Worm (Caenorhabditis elegans) whole organism, mixed stage, embryonic: ENCODE results near the gene F35C8.8.

Experiments
- M03D4.4 ChIP-seq: sonication (generic microtip); optimal IDR thresholded peaks from 2 replicates; lab custom pipeline; 2017; ENCODE audit warnings: mild to moderate bottlenecking, missing genetic modification characterization, missing compliant biosample characterization
- bed-3 ChIP-seq: fragments of 200-800 bp; sonication (Bioruptor generic); optimal IDR thresholded peaks from 3 replicates; lab custom pipeline; 2018; ENCODE audit warnings: mild to moderate bottlenecking, missing genetic modification characterization, moderate library complexity, missing compliant biosample characterization
- blmp-1 ChIP-seq: fragments of 150-350 bp; optimal IDR thresholded peaks from 2 replicates; lab custom pipeline; 2014; ENCODE audit warnings: missing biosample characterization, missing genetic modification characterization
- ceh-39 ChIP-seq: fragments of 150-350 bp; optimal IDR thresholded peaks from 2 replicates; lab custom pipeline; 2014; ENCODE audit warnings: missing biosample characterization, missing genetic modification characterization
- ceh-83 ChIP-seq: fragments of 200-800 bp; sonication (Bioruptor generic); optimal IDR thresholded peaks from 2 replicates; lab custom pipeline; 2018; ENCODE audit warnings: mild to moderate bottlenecking, missing genetic modification characterization, missing compliant biosample characterization
- ces-1 ChIP-seq: fragments of 150-350 bp; optimal IDR thresholded peaks from 2 replicates; lab custom pipeline; 2014; ENCODE audit warnings: missing biosample characterization, missing genetic modification reagents, missing genetic modification characterization
- cnd-1 ChIP-seq: fragments of 200-800 bp; sonication (Bioruptor generic); optimal IDR thresholded peaks from 2 replicates; lab custom pipeline; 2018; ENCODE audit warnings: mild to moderate bottlenecking, missing genetic modification characterization, missing compliant biosample characterization
- drap-1 ChIP-seq: fragments of 200-800 bp; sonication (Bioruptor generic); optimal IDR thresholded peaks from 3 replicates; lab custom pipeline; 2018; ENCODE audit warnings: mild to moderate bottlenecking, missing genetic modification characterization, missing compliant biosample characterization
- elt-1 ChIP-seq: sonication (generic microtip); optimal IDR thresholded peaks from 2 replicates; lab custom pipeline; 2017; ENCODE audit warnings: missing genetic modification characterization, mild to moderate bottlenecking, missing compliant biosample characterization, antibody characterized with exemption, moderate library complexity, borderline replicate concordance; ENCODE audit not compliant: insufficient read depth
- elt-3 ChIP-seq: fragments of 150-350 bp; optimal IDR thresholded peaks from 2 replicates; lab custom pipeline; 2014; ENCODE audit warnings: missing biosample characterization, missing genetic modification characterization
- ham-2 ChIP-seq: fragments of 200-800 bp; sonication (Bioruptor generic); optimal IDR thresholded peaks from 2 replicates; lab custom pipeline; 2018; ENCODE audit warnings: mild to moderate bottlenecking, missing genetic modification characterization, missing compliant biosample characterization
- hlh-1 ChIP-seq: fragments of 150-350 bp; optimal IDR thresholded peaks from 2 replicates; lab custom pipeline; 2014; ENCODE audit warnings: missing biosample characterization, missing genetic modification reagents, missing genetic modification characterization
- lin-13 ChIP-seq: fragments of 150-350 bp; optimal IDR thresholded peaks from 2 replicates; lab custom pipeline; 2014; ENCODE audit warnings: missing biosample characterization, missing genetic modification characterization
- lin-32 ChIP-seq: fragments of 200-800 bp; sonication (Bioruptor generic); optimal IDR thresholded peaks from 2 replicates; lab custom pipeline; 2018; ENCODE audit warnings: mild to moderate bottlenecking, missing genetic modification characterization, missing compliant biosample characterization
- lsy-2 ChIP-seq: fragments of 150-350 bp; optimal IDR thresholded peaks from 2 replicates; lab custom pipeline; 2014; ENCODE audit warnings: missing biosample characterization, missing genetic modification characterization
- mab-5 ChIP-seq: fragments of 150-350 bp; optimal IDR thresholded peaks from 2 replicates; lab custom pipeline; 2014; ENCODE audit warnings: missing biosample characterization, missing genetic modification characterization
- mep-1 ChIP-seq: fragments of 150-350 bp; optimal IDR thresholded peaks from 2 replicates; lab custom pipeline; 2017; ENCODE audit warnings: missing biosample characterization, missing genetic modification reagents, missing genetic modification characterization, inconsistent platforms
- mls-2 ChIP-seq: sonication (generic microtip); optimal IDR thresholded peaks from 2 replicates; lab custom pipeline; 2016; ENCODE audit warnings: mild to moderate bottlenecking, missing genetic modification characterization, moderate library complexity, missing compliant biosample characterization
- nhr-12 ChIP-seq: fragments of 150-350 bp; optimal IDR thresholded peaks from 2 replicates; lab custom pipeline; 2014; ENCODE audit warnings: missing biosample characterization, missing genetic modification characterization
- nhr-2 ChIP-seq: fragments of 150-350 bp; optimal IDR thresholded peaks from 2 replicates; lab custom pipeline; 2014; ENCODE audit warnings: missing biosample characterization, missing genetic modification characterization
- nhr-237 ChIP-seq: fragments of 150-350 bp; optimal IDR thresholded peaks from 2 replicates; lab custom pipeline; 2014; ENCODE audit warnings: missing biosample characterization, missing genetic modification characterization
- nhr-76 ChIP-seq: sonication (generic microtip); optimal IDR thresholded peaks from 2 replicates; lab custom pipeline; 2017; ENCODE audit warnings: missing biosample characterization, missing genetic modification characterization
- sem-2 ChIP-seq: fragments of 200-800 bp; sonication (Bioruptor generic); optimal IDR thresholded peaks from 2 replicates; lab custom pipeline; 2018; ENCODE audit warnings: mild to moderate bottlenecking, missing genetic modification characterization, missing compliant biosample characterization
- snpc-4 ChIP-seq: fragments of 150-350 bp; optimal IDR thresholded peaks from 2 replicates; lab custom pipeline; 2014; ENCODE audit warnings: missing biosample characterization, missing genetic modification characterization
- sptf-1 ChIP-seq: sonication (generic microtip); optimal IDR thresholded peaks from 2 replicates; lab custom pipeline; 2017; ENCODE audit warnings: mild to moderate bottlenecking, missing genetic modification characterization, moderate library complexity, missing compliant biosample characterization
- tbx-8 ChIP-seq: fragments of 200-800 bp; sonication (Bioruptor generic); optimal IDR thresholded peaks from 2 replicates; lab custom pipeline; 2018; ENCODE audit warnings: mild to moderate bottlenecking, missing genetic modification characterization, moderate library complexity, missing compliant biosample characterization
- unc-120 ChIP-seq: sonication (generic microtip); optimal IDR thresholded peaks from 2 replicates; lab custom pipeline; 2017; ENCODE audit warnings: missing genetic modification characterization, missing compliant biosample characterization; ENCODE audit not compliant: poor library complexity, severe bottlenecking
- unc-39 ChIP-seq: fragments of 150-350 bp; optimal IDR thresholded peaks from 2 replicates; lab custom pipeline; 2014; ENCODE audit warnings: missing biosample characterization, missing genetic modification characterization
- unc-62 ChIP-seq: fragments of 150-350 bp; optimal IDR thresholded peaks from 2 replicates; lab custom pipeline; 2014; ENCODE audit warnings: missing biosample characterization, missing genetic modification reagents, missing genetic modification characterization
- zip-8 ChIP-seq: fragments of 150-350 bp; optimal IDR thresholded peaks from 2 replicates; lab custom pipeline; 2014; ENCODE audit warnings: missing biosample characterization, missing genetic modification characterization
- ztf-11 ChIP-seq: fragments of 150-350 bp; optimal IDR thresholded peaks from 2 replicates; lab custom pipeline; 2014; ENCODE audit warnings: missing biosample characterization, missing genetic modification characterization

F35C8.8 gene

DNA sequence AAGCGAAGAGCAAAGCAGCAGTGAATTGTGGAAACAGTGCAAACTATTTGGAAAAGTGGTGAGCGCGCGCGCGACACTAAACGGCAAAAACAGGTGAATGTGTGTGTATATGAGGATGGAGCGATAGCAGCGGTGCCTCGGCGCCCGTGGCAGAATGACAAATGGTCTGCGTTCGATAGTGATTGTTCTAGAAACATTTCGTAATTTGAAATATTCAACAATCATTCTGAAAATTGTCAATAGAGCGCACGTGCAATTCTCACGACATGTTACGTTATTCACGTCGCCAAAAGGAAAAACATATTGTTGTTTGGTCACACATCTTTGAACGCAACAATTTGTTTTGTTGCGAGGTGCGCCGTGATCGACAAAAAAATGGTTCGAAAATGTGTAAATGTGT lies 17.2 kb downstream of the F35C8.8 start:
- TF ChIP-seq nhr-2 (tag; lab: Kevin White, UChicago) = no peak
- TF ChIP-seq elt-1 (tag; lab: Kevin White, UChicago) = no peak

DNA sequence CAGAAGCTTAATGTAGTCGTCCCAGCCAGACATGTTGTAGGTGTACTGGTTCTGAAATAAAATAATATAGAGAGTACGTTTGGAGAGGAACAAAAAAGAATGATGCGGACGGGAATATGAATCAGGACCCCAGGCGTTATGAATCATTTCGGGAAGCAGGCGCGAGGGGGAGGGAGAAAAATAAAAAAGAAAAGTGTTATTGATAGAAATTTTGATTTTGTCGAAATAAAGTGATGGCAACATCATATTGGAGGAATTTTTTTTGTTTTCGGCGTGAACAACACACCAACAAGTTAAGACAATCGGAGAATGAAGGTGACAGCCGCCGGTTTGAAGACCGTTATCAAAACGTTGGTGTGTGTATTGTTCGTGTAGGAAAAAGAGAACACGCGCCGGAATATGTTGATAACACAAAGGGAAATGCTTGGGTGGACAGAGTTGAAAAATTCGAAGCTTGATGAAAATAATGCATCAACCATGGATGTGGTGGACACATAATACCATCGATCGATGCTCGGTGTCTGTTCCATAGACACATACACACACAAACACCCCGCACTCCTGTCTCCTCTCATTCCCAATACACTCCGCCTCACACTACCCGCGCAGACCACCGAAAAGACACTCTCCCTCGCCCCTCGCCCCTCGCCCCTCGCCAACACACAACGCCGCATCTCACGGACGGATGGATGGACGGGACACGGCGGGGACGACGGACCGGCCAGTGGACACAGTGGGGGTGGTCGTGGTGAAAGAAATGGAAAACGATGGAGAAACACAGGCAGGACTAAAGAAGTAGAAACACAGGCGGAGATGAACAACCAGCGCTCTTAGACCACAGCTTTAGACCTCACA lies 18.2 kb downstream of the F35C8.8 start, which contains the start of gene pfn-2:
pfn-2 (minus strand) TSS at position 51 of the 855 bp plus-strand sequence.
- no peak for TF ChIP-seq unc-39 (tag; lab: Kevin White, UChicago)
- TF ChIP-seq M03D4.4 (tag; lab: Kevin White, UChicago) = peak; percentile 68
- no peak for TF ChIP-seq hlh-1 (tag; lab: Kevin White, UChicago)
- TF ChIP-seq nhr-76 (tag; lab: Kevin White, UChicago) = no peak
- TF ChIP-seq blmp-1 (tag; lab: Kevin White, UChicago) = no peak
- peak; percentile 74 for TF ChIP-seq sptf-1 (tag; lab: Kevin White, UChicago)
- TF ChIP-seq unc-120 (tag; lab: Kevin White, UChicago) = no peak
- no peak for TF ChIP-seq nhr-12
- TF ChIP-seq mls-2 = peak; percentile 75
- peak; percentile 42 for TF ChIP-seq sem-2 (GFP tag; lab: Kevin White, UChicago)
- no peak for TF ChIP-seq lin-13 (tag; lab: Kevin White, UChicago)
- TF ChIP-seq cnd-1 (tag; lab: Kevin White, UChicago) = peak; percentile 57
- TF ChIP-seq tbx-8 (GFP tag; lab: Kevin White, UChicago) = no peak
- TF ChIP-seq elt-1 (tag; lab: Kevin White, UChicago) = no peak
- TF ChIP-seq ham-2 = peak; percentile 44
- TF ChIP-seq ztf-11 (tag; lab: Kevin White, UChicago) = no peak
- TF ChIP-seq bed-3 (GFP tag; lab: Kevin White, UChicago) = no peak
- no peak for TF ChIP-seq ceh-83 (GFP tag; lab: Kevin White, UChicago)
- peak; percentile 18 for TF ChIP-seq drap-1
- no peak for TF ChIP-seq lsy-2 (tag; lab: Kevin White, UChicago)
- no peak for TF ChIP-seq snpc-4 (tag; lab: Kevin White, UChicago)
- no peak for TF ChIP-seq mep-1 (tag; lab: Kevin White, UChicago)
- TF ChIP-seq lin-32 (GFP tag; lab: Kevin White, UChicago) = peak; percentile 33

DNA sequence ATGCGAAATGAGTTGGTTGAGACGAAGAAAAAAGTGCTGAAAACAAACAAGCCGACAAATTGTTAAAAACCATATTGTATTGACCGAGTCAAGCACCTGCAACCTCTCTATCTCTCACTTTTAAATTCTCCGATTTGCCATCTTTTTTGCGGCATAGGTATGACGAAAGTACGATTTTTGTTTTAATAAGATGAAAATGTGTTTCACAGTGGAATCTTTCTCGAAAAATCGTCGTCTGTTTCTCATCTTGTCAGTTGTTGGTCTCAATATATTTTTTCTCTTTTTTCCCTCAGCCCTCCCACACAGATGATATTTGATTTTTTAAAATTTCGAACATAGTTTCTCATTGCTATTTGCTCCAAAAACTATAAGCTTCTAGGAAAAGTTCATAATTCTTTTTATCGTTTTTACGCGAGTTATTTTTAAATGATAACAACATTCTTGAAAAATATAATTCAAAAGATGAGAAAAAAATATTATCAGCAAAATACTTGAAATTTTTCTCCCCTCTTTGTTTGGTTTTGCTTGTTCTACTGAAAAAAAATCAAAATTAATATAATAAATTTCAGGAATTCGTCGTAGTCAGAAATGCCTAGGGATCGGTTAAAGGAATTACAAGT lies 23.8 kb downstream of the F35C8.8 start, which contains the start of gene syx-3:
syx-3 (plus strand) TSS at position 570 of the 620 bp plus-strand sequence.
- TF ChIP-seq unc-62 (GFP tag; lab: Kevin White, UChicago) (no peak), unc-39 (tag; lab: Kevin White, UChicago) (no peak), elt-3 (tag; lab: Kevin White, UChicago) (no peak), sptf-1 (tag; lab: Kevin White, UChicago) (no peak), snpc-4 (tag; lab: Kevin White, UChicago) (no peak), mls-2 (no peak), elt-1 (tag; lab: Kevin White, UChicago) (no peak), zip-8 (tag; lab: Kevin White, UChicago) (no peak), nhr-76 (tag; lab: Kevin White, UChicago) (no peak), mab-5 (tag; lab: Kevin White, UChicago) (no peak)
- TF ChIP-seq, all 35 proteins: peak for 0

DNA sequence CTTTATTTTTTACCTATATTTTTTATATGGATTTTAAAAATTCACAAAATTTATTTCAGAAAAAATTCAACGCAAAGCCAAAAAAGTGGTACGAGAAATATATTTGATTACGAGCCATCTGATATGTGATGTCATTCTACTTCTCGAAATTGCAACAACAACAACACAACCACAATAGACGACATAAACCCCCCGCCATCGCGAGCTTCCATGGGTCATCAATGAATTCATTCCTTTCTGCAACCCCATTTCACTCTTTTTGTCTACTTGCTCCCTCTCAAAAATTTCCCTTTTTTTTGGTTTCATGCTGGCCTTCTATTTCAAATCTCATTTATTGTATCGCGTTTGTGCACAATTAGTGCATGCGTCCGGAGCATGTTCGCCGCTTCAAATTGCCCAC lies 24.6 kb downstream of the F35C8.8 start:
- TF ChIP-seq lin-13 (tag; lab: Kevin White, UChicago) (no peak), snpc-4 (tag; lab: Kevin White, UChicago) (no peak), lin-32 (GFP tag; lab: Kevin White, UChicago) (no peak), nhr-76 (tag; lab: Kevin White, UChicago) (no peak), nhr-237 (tag; lab: Kevin White, UChicago) (no peak), drap-1 (no peak), ceh-39 (tag; lab: Kevin White, UChicago) (no peak), cnd-1 (tag; lab: Kevin White, UChicago) (no peak), ces-1 (GFP tag; lab: Kevin White, UChicago) (no peak), blmp-1 (tag; lab: Kevin White, UChicago) (no peak)
